Worm (Caenorhabditis elegans) whole organism, L4 larva: Measurements from ENCODE around the gene lelo-1.

Source experiments
- ZK546.5 ChIP-seq, 2 experiments: sonication (generic microtip); optimal IDR thresholded peaks; 2 replicates each; lab custom pipeline; 2017; ENCODE audit warnings: missing biosample characterization in 2 of 2, missing genetic modification characterization in 2 of 2
- duxl-1 ChIP-seq: sonication (generic microtip); optimal IDR thresholded peaks from 2 replicates; lab custom pipeline; 2016; ENCODE audit warnings: mild to moderate bottlenecking, missing genetic modification characterization, moderate library complexity, missing compliant biosample characterization; ENCODE audit not compliant: poor library complexity
- zag-1 ChIP-seq: fragments of 150-350 bp; optimal IDR thresholded peaks from 2 replicates; lab custom pipeline; 2014; ENCODE audit warnings: missing biosample characterization, missing genetic modification characterization

DNA sequence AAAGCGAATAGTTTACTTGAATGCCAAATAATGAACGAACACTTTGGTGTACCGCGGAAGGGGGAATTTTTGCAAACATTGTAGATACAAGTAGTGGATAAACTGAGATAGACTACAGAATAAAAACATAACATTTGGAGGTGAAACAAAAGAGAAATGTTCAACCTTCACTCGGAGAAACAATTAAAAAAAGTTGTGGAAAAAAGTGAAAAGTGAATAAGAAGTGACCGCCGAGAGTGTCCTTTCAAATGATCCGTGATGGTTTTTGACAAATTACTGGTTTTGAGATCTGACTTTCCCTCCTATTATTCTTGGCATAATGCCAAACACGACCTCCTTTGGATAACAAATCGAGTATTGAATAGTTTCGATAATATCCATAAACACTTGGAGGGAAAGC lies 22.4 kb upstream of the lelo-1 start:
- no peak for TF ChIP-seq zag-1 (tag; lab: Kevin White, UChicago)
- TF ChIP-seq duxl-1 (tag; lab: Kevin White, UChicago): no peak
- no peak for TF ChIP-seq ZK546.5 (tag; optimal IDR thresholded peaks at IDR 0.05; lab: Kevin White, UChicago)
